Fruit fly (Drosophila melanogaster) Kc167 (cell line): ENCODE results near the gene CG6216.

Source experiments
- Myc ChIP-seq: fragments of >200 bp; optimal IDR thresholded peaks from 2 replicates; lab custom pipeline; 2017; ENCODE audit warnings: missing external identifiers
- Sin3A ChIP-seq: fragments of >200 bp; optimal IDR thresholded peaks from 2 replicates; lab custom pipeline; 2018; ENCODE audit warnings: missing external identifiers
- h ChIP-seq: fragments of >200 bp; optimal IDR thresholded peaks from 3 replicates; lab custom pipeline; 2018; ENCODE audit warnings: missing external identifiers
- insv ChIP-seq: fragments of >200 bp; optimal IDR thresholded peaks from 3 replicates; lab custom pipeline; 2018; ENCODE audit warnings: missing external identifiers
- psq ChIP-seq: fragments of >200 bp; optimal IDR thresholded peaks from 2 replicates; lab custom pipeline; 2017; ENCODE audit warnings: missing external identifiers
- ttk ChIP-seq: sonication (Bioruptor generic); optimal IDR thresholded peaks from 2 replicates; lab custom pipeline; 2017; ENCODE audit warnings: missing external identifiers

The CG6216 gene

DNA sequence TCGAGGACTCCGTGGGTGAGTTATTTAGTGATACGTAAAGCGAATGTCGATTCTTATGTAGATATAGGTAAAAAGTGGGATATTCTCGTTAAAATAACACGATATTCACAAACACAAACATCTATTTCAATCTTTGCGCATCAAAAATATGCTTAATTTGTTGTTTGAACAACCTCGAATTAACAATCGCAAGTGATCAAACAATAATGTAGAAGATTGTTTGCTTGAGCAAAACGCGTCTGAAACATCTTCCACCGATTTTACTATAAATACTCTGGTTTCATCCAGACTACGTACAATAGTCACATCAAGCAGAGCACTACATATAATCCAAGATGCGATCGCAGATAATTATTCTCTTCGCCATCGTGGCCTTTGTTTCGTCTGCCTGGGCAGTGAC, 20.1 kb downstream of the CG6216 start, which contains the start of gene nol:
TSS of gene nol (plus strand) at position 301 of the 400 bp plus-strand sequence.
- TF ChIP-seq Sin3A (lab: Kevin White, UChicago) (no peak), Myc (no peak), ttk (no peak), psq (lab: Kevin White, UChicago) (no peak), h (no peak), insv (lab: Kevin White, UChicago) (no peak)

DNA sequence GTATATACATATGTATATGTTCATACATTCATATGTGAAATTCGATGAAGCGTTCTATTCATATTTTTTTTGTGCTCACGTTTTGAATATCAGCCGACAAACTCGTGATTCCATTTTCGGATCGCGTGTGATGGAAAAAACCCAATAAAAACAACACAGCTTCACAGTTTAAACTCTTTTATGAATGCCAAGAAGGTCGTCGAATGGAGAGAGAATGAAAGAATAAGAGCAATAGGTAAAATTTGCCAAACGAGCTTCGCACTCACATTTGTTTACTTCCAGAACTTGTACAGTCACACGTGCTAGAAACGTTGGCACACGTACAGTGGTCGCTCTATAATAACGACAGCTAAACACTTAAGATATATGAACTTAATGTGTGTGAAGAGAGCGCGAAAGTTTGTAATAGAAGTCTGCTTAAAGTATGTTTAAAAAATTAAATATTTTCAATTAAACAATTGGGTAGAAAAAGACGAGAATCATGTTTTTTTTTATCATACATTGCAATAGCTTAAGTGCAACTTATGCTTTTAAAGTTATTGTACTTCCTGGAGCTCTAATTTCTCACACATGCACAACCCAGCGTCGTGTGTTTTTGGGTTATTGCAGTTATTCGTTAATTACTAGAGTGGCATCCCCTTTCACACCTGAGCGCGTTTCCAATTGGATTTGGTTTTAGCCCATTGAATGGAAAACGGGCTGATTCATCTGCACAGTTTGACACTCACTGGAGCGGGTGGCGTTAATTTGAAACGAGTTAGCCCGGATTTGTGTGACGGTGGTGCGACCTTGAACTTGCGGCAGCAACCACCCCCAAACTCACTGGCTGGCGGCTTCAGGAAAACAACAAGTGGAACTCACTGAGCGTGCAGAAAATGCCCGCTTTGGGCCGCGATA, 24.7 kb downstream of the CG6216 start:
- no peak for TF ChIP-seq Myc
- no peak for TF ChIP-seq h
- no peak for TF ChIP-seq Sin3A (lab: Kevin White, UChicago)
- TF ChIP-seq psq (lab: Kevin White, UChicago): no peak
- no peak for TF ChIP-seq insv (lab: Kevin White, UChicago)
- no peak for TF ChIP-seq ttk

DNA sequence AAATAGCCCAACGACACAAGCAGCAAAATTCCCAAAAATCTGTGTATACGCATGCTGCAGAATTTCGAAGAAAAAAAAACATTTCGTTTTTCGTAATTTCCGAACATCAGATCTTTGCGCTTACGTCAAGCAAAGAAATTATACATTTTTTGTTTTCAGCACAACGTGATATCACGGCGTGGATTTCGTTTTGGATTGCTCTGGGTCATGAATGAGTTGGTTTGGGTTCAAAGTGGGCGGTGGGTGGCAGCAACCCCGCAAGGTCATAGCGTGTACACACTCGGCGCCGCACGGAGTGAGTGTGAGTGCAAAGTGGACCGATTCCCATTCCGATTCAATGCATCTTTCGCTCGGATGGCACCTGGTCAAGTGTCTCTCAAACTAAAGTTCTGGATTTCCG, 25.7 kb downstream of the CG6216 start:
- TF ChIP-seq ttk: no peak

DNA sequence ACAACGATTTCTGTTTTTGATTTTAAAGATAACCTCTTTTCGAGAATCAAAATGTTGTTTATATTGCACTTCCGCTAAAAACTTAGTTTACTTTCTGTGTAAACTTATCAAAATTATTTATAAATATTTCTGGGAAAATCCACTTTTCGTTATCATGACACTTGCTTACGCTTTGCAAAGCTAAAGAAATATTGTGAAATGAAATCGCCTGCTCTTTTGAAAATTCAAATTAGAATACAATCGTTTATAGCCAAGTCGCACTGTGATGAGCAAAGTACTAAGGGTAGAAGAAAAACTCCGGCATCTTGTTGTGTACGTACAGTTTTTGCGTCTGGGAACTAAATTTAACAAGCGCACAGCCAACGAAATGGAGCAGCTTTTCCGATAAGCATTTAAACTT, 26.1 kb downstream of the CG6216 start:
- no peak for TF ChIP-seq ttk
- TF ChIP-seq Sin3A (lab: Kevin White, UChicago): no peak
- no peak for TF ChIP-seq Myc
- no peak for TF ChIP-seq insv (lab: Kevin White, UChicago)

DNA sequence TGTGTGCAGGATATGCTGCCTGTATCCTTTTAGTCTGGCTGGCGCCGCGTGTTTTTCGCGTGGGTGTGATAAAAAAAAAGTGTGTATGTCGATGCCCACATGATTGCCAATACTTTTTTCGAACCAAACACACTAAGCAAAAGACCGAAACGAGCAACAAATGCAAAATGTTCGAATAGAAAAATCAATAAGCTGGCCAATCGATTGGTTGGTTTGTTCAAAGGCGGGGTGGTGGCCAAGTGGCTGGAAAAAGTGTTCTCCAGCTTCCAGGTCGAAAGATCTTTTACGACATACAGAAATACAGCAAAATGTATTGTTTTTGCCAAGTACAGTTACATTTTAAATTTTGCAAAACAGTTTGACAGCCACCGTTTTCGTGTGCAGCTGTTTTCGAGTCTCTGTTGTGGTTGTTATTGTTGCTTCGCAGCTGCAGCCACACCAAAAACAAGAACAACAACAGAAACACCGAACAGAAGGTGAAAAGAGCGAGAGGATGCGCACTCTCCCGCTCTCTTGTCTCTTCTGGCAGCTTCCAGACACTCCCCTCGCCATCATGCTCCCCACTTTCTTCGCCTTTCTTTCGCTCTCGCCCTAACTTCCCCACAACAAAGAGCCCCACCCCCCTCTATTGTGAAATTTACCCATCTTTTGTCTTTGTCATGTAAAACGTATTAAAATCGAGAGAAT, 26.8 kb downstream of the CG6216 start:
- no peak for TF ChIP-seq Sin3A (lab: Kevin White, UChicago)
- TF ChIP-seq insv (lab: Kevin White, UChicago): no peak
- no peak for TF ChIP-seq h
- no peak for TF ChIP-seq Myc
- TF ChIP-seq psq (lab: Kevin White, UChicago): no peak
- TF ChIP-seq ttk: no peak

DNA sequence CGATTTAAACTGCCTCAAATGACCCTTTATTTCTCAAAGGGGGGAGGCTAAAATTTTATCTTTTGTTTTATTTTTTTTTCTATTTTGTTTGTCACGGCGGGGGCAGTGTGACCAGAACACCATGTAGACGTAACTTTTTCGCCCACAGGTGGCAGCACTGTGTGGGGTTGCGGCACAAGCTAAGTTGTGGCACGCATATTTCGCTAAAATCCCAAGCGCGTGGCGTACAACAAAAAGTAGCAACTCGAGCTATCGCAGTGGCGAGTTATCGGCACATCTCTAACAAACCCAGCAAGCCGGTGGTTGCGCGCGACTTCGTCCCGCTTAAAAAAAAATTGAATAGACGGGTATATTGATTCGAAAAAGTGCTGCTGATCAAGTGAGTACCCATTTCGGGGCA, 27.5 kb downstream of the CG6216 start, which contains the start of the genes Ufd1 and NaPi-III:
TSS of gene Ufd1 (minus strand) at position 129 of the 400 bp plus-strand sequence.
TSS of gene NaPi-III (plus strand) at position 261 of the 400 bp plus-strand sequence.
- TF ChIP-seq psq (lab: Kevin White, UChicago): no peak
- no peak for TF ChIP-seq ttk
- TF ChIP-seq insv (lab: Kevin White, UChicago): no peak
- TF ChIP-seq Myc: no peak
- no peak for TF ChIP-seq Sin3A (lab: Kevin White, UChicago)
- TF ChIP-seq h: no peak

DNA sequence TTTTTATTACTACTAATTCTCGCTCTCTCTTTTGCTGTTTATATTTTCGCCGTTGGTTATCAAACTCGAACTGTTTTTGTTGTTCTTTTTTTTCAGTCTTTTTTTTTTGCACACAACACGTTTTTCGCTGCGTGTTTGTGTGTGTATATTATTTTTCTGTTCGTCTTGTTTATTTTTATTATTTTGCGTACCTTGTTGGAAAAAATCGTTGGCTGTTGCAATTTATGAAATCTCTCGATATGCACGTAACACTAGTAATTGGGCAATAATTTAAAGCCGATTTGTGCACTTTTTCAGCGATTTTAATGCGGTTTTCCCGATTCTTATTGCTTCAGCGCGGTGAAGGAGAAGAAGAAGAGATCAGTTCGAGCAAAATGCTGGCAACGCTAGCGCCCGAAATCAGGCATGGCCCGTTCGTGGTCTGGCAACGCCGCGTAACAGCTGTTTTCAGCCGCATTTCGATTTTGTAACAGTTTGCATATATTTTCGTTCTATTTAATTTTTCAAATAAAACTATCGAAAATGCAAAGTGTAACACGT, 30.1 kb downstream of the CG6216 start, which contains the start of the genes FoxK and mRpL2:
TSS of gene FoxK (minus strand) at position 365 of the 540 bp plus-strand sequence.
TSS of gene mRpL2 (plus strand) at position 429 of the 540 bp plus-strand sequence.
- TF ChIP-seq insv (lab: Kevin White, UChicago) (no peak), psq (lab: Kevin White, UChicago) (no peak), Sin3A (lab: Kevin White, UChicago) (no peak), Myc (no peak), h (no peak), ttk (no peak)

DNA sequence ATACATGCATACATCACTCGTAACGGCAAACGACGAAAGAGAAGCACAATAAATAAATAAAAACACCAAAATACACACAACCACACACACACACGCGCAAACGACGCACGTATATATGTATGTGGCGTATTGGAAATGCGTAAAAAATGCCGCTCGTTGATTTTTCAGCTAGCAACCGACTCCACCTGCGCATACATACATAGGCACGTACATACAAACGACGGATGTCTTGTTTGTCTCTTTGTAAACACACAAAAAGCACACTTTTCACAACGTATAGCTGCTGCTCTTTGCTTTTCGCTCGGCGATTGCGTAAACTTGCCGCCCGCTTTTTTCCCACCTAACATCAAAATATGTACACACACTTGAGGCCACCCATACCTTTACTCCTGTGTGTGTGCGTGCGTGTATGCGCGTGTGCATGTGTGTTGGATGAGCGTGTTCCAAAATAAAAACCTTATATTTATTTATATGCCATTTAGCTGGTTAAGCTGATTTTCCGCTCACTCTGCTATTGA, 30.6 kb downstream of the CG6216 start:
- TF ChIP-seq Myc (no peak), ttk (no peak), insv (lab: Kevin White, UChicago) (no peak), Sin3A (lab: Kevin White, UChicago) (no peak), psq (lab: Kevin White, UChicago) (no peak)

DNA sequence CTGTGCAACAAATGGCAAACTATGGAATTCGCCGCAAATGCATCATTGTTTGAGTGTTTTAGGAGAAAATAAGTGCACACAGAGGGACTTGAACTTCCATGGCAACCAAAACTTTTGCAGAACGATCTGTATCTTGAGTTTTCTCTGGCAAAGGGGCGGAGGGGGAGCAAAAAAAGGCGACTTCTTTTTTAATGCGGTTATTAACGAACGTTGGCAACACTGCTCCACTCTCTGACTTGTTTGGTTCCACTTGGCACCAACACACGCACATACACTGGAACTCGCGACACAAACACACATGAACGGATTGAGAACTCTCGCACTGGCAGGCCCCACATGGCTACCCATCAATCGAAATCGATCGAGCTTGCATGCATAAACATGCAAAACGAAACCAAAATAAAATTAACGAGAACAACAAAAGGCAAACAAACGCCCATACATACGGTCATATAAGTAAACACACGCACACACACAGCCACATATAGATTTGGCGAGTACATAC, 31.1 kb downstream of the CG6216 start:
- no peak for TF ChIP-seq psq (lab: Kevin White, UChicago)
- TF ChIP-seq h: no peak
- no peak for TF ChIP-seq Myc
- TF ChIP-seq ttk: no peak
- TF ChIP-seq insv (lab: Kevin White, UChicago): no peak
- no peak for TF ChIP-seq Sin3A (lab: Kevin White, UChicago)

DNA sequence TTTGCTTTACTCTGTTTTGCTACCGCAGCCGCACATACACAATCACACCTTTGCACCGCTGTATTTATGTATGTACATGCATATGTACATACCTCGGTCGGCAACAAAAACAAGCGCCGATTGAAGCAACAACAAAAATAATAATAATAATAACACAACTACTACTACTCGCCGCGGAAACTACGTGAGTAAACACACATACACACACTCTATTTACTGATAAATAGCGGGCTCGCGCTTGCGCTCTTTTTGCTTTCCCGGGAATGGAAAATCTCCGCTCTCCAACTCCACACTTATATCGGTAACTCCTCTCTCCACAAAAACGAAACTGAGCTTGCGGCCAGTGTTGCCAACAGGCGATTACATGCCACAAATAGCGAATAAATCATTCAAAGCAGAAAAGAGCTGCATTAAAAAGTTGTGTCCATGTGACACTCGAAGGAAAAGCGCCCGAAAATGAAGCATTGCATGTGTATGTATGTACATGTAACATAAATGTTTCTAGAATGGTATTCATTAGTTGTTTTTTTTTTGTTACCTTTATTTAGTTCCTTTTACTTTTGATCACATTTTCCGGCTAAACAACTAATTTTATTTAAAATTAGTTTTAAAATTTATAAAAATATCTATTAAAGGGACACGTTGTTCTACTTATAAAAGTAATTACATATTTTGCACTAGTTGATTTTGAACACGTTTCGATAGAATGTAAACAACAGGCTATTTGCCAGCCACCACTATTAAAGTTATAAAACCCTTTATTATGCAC, 31.8 kb downstream of the CG6216 start:
- no peak for TF ChIP-seq ttk
- TF ChIP-seq h: no peak
- no peak for TF ChIP-seq Sin3A (lab: Kevin White, UChicago)
- no peak for TF ChIP-seq insv (lab: Kevin White, UChicago)
- TF ChIP-seq Myc: no peak
- no peak for TF ChIP-seq psq (lab: Kevin White, UChicago)

DNA sequence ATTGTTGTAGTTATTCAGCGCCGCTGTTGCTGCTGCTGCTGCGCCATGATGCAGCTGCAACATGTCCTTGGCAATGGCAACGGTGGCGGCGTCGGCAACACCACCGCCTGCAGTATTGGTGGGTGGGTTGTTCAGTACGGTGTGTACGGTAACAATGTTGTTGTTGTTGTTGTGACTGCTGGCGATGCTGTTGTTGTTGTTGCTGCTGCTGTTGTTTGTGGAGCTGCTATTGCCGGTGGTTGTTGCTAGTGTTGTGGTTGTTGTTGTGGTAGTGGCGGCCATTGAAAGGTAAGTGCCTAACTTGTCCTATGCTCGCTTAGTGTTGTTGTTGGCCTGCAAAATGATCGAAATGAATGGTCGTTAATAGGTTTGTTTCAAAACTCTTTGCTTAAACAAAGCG, 32.9 kb downstream of the CG6216 start:
- TF ChIP-seq ttk (no peak), Myc (no peak), insv (lab: Kevin White, UChicago) (no peak), psq (lab: Kevin White, UChicago) (no peak), h (no peak), Sin3A (lab: Kevin White, UChicago) (no peak)
